Fruit fly (Drosophila melanogaster) whole organism, embryonic: Measurements from ENCODE around the gene mRpS30.

Experiments used
- B-H2 ChIP-seq: fragments of 200-800 bp; sonication (Bioruptor generic); optimal IDR thresholded peaks from 2 replicates; lab custom pipeline; 2018; ENCODE audit warnings: missing biosample characterization, mild to moderate bottlenecking, missing genetic modification characterization
- CG10267 ChIP-seq: fragments of 200-800 bp; sonication (Bioruptor generic); optimal IDR thresholded peaks from 2 replicates; lab custom pipeline; 2018; ENCODE audit warnings: missing biosample characterization, mild to moderate bottlenecking, missing genetic modification characterization, moderate library complexity
- CG10543 ChIP-seq: fragments of 200-800 bp; sonication (Bioruptor generic); optimal IDR thresholded peaks from 3 replicates; lab custom pipeline; 2017; ENCODE audit warnings: missing biosample characterization, mild to moderate bottlenecking, missing genetic modification characterization, moderate library complexity
- CG10959 ChIP-seq: fragments of 200-800 bp; sonication (Bioruptor generic); IDR thresholded peaks from 2 replicates; pipeline ENCODE4 v1.3.6; 2022; ENCODE audit warnings: missing biosample characterization, missing genetic modification characterization
- CG12659 ChIP-seq: fragments of 200-800 bp; sonication (Bioruptor generic); optimal IDR thresholded peaks from 3 replicates; lab custom pipeline; 2017; ENCODE audit warnings: mild to moderate bottlenecking, missing biosample characterization, missing genetic modification reagents, missing genetic modification characterization
- CG14014 ChIP-seq: fragments of 200-800 bp; sonication (Bioruptor generic); IDR thresholded peaks from 2 replicates; pipeline ENCODE4 v1.3.6; 2022; ENCODE audit warnings: missing biosample characterization, missing genetic modification characterization
- CG14710 ChIP-seq: fragments of 200-800 bp; sonication (Bioruptor generic); optimal IDR thresholded peaks from 3 replicates; lab custom pipeline; 2019; ENCODE audit warnings: missing biosample characterization, mild to moderate bottlenecking, missing genetic modification characterization, moderate library complexity
- CG15011 ChIP-seq: fragments of 200-800 bp; sonication (Bioruptor generic); optimal IDR thresholded peaks from 3 replicates; lab custom pipeline; 2018; ENCODE audit warnings: missing biosample characterization, mild to moderate bottlenecking, missing genetic modification characterization
- CG15479 ChIP-seq: fragments of 200-800 bp; sonication (Bioruptor generic); optimal IDR thresholded peaks from 3 replicates; lab custom pipeline; 2019; ENCODE audit warnings: missing biosample characterization, mild to moderate bottlenecking, missing genetic modification characterization, moderate library complexity
- CG1647 ChIP-seq: fragments of 200-800 bp; sonication (Bioruptor generic); optimal IDR thresholded peaks from 3 replicates; lab custom pipeline; 2016; ENCODE audit warnings: missing biosample characterization, missing genetic modification characterization
- CG17361 ChIP-seq: fragments of 200-800 bp; sonication (Bioruptor generic); IDR thresholded peaks from 3 replicates; pipeline ENCODE4 v1.3.6; 2022; ENCODE audit warnings: missing biosample characterization, missing genetic modification characterization
- CG2199 ChIP-seq: fragments of 200-800 bp; sonication (Bioruptor generic); IDR thresholded peaks from 3 replicates; pipeline ENCODE4 v1.3.6; 2022; ENCODE audit warnings: missing biosample characterization, missing genetic modification characterization
- CG31388 ChIP-seq: fragments of 200-800 bp; sonication (Bioruptor generic); optimal IDR thresholded peaks from 2 replicates; lab custom pipeline; 2016; ENCODE audit warnings: missing biosample characterization, missing genetic modification characterization
- CG32532 ChIP-seq: fragments of 200-800 bp; sonication (Bioruptor generic); IDR thresholded peaks from 2 replicates; pipeline ENCODE4 v1.3.6; 2022; ENCODE audit warnings: missing biosample characterization, missing genetic modification characterization
- CG3407 ChIP-seq: fragments of 200-800 bp; sonication (Bioruptor generic); optimal IDR thresholded peaks from 2 replicates; lab custom pipeline; 2018; ENCODE audit warnings: missing biosample characterization, mild to moderate bottlenecking, missing genetic modification characterization
- CG34224 ChIP-seq: fragments of 200-800 bp; sonication (Bioruptor generic); IDR thresholded peaks from 3 replicates; pipeline ENCODE4 v1.3.6; 2022; ENCODE audit warnings: missing biosample characterization, missing genetic modification characterization; ENCODE audit not compliant: partially characterized antibody
- CG34376 ChIP-seq: fragments of 200-800 bp; sonication (Bioruptor generic); optimal IDR thresholded peaks from 2 replicates; lab custom pipeline; 2018; ENCODE audit warnings: missing biosample characterization, mild to moderate bottlenecking, missing genetic modification characterization
- CG4854 ChIP-seq: fragments of 200-800 bp; sonication (Bioruptor generic); optimal IDR thresholded peaks from 2 replicates; lab custom pipeline; 2016; ENCODE audit warnings: missing biosample characterization, missing genetic modification characterization, inconsistent platforms
- CG5180 ChIP-seq: fragments of 200-800 bp; sonication (Bioruptor generic); optimal IDR thresholded peaks from 3 replicates; lab custom pipeline; 2017; ENCODE audit warnings: missing biosample characterization, missing genetic modification characterization, mild to moderate bottlenecking, moderate library complexity, missing genetic modification reagents
- CG8281 ChIP-seq: fragments of 200-800 bp; sonication (Bioruptor generic); optimal IDR thresholded peaks from 2 replicates; lab custom pipeline; 2018; ENCODE audit warnings: missing biosample characterization, mild to moderate bottlenecking, missing genetic modification characterization, moderate library complexity
- CG8290 ChIP-seq, 3 experiments: fragments of 200-800 bp; sonication (Bioruptor generic); optimal IDR thresholded peaks; 2 replicates each; lab custom pipeline; 2016 to 2019; ENCODE audit warnings: missing biosample characterization in 3 of 3, missing genetic modification characterization in 3 of 3, mild to moderate bottlenecking in 2 of 3, moderate library complexity in 1 of 3
- CG8478 ChIP-seq: fragments of >200 bp; optimal IDR thresholded peaks from 2 replicates; lab custom pipeline; 2018
- Fer3 ChIP-seq: fragments of 200-800 bp; sonication (Bioruptor generic); optimal IDR thresholded peaks from 2 replicates; lab custom pipeline; 2018; ENCODE audit warnings: missing biosample characterization, mild to moderate bottlenecking, missing genetic modification characterization, moderate library complexity
- GATAe ChIP-seq: fragments of 200-800 bp; sonication (Bioruptor generic); conservative IDR thresholded peaks from 2 replicates; pipeline ENCODE4 v1.3.6; 2022; ENCODE audit warnings: missing biosample characterization, missing genetic modification characterization
- Lpt ChIP-seq: fragments of >200 bp; optimal IDR thresholded peaks from 2 replicates; lab custom pipeline; 2018; ENCODE audit warnings: missing biosample characterization, missing genetic modification characterization
- Med ChIP-seq: fragments of 200-800 bp; sonication (Bioruptor generic); peaks from one replicate; lab custom pipeline; 2016; ENCODE audit warnings: missing biosample characterization, missing genetic modification characterization, mild to moderate bottlenecking, inconsistent platforms, moderate library complexity
- NFAT ChIP-seq: fragments of 200-800 bp; sonication (Bioruptor generic); IDR thresholded peaks from 2 replicates; pipeline ENCODE4 v1.3.6; 2022; ENCODE audit warnings: missing biosample characterization, missing genetic modification characterization
- PHDP ChIP-seq: fragments of 200-800 bp; sonication (Bioruptor generic); optimal IDR thresholded peaks from 3 replicates; lab custom pipeline; 2018; ENCODE audit warnings: missing biosample characterization, mild to moderate bottlenecking, missing genetic modification characterization, moderate library complexity
- Pdp1 ChIP-seq, 2 experiments: fragments of 200-800 bp; sonication (Bioruptor generic); optimal IDR thresholded peaks; 3 replicates each; lab custom pipeline; 2016; ENCODE audit warnings: missing biosample characterization in 2 of 2, missing genetic modification characterization in 2 of 2, mild to moderate bottlenecking in 1 of 2, moderate library complexity in 1 of 2
- Scr ChIP-seq: fragments of 200-800 bp; sonication (Bioruptor generic); IDR thresholded peaks from 2 replicates; pipeline ENCODE4 v1.3.6; 2022; ENCODE audit warnings: missing biosample characterization, missing genetic modification characterization; ENCODE audit not compliant: partially characterized antibody
- cas ChIP-seq: fragments of 200-800 bp; sonication (Bioruptor generic); IDR thresholded peaks from 2 replicates; pipeline ENCODE4 v1.3.6; 2022; ENCODE audit warnings: missing biosample characterization, missing genetic modification characterization
- cg ChIP-seq: fragments of 200-800 bp; sonication (Bioruptor generic); optimal IDR thresholded peaks from 3 replicates; lab custom pipeline; 2019; ENCODE audit warnings: missing biosample characterization, mild to moderate bottlenecking, missing genetic modification characterization, moderate library complexity
- chif ChIP-seq, 2 experiments: fragments of 200-800 bp; sonication (Bioruptor generic); optimal IDR thresholded peaks; 3 replicates each; lab custom pipeline; 2016; ENCODE audit warnings: missing biosample characterization in 2 of 2, missing genetic modification characterization in 2 of 2
- chinmo ChIP-seq: fragments of 200-800 bp; sonication (Bioruptor generic); IDR thresholded peaks from 4 replicates; pipeline ENCODE4 v1.3.6; 2022; ENCODE audit warnings: missing biosample characterization, missing genetic modification characterization; ENCODE audit not compliant: partially characterized antibody
- crol ChIP-seq: fragments of 200-800 bp; sonication (Bioruptor generic); IDR thresholded peaks from 2 replicates; pipeline ENCODE4 v1.3.6; 2022; ENCODE audit warnings: missing biosample characterization, missing genetic modification characterization
- dan ChIP-seq: fragments of 200-800 bp; sonication (Bioruptor generic); IDR thresholded peaks from 2 replicates; pipeline ENCODE4 v1.3.6; 2022; ENCODE audit warnings: missing biosample characterization, missing genetic modification characterization
- dmrt99B ChIP-seq: fragments of 200-800 bp; sonication (Bioruptor generic); optimal IDR thresholded peaks from 2 replicates; lab custom pipeline; 2018; ENCODE audit warnings: missing biosample characterization, mild to moderate bottlenecking, missing genetic modification characterization, moderate library complexity
- exex ChIP-seq: fragments of 200-800 bp; sonication (Bioruptor generic); optimal IDR thresholded peaks from 4 replicates; lab custom pipeline; 2018; ENCODE audit warnings: missing biosample characterization, mild to moderate bottlenecking, missing genetic modification characterization, moderate library complexity
- ftz-f1 ChIP-seq: fragments of 200-800 bp; sonication (Bioruptor generic); optimal IDR thresholded peaks from 2 replicates; lab custom pipeline; 2016; ENCODE audit warnings: missing biosample characterization, missing genetic modification characterization
- grau ChIP-seq: fragments of 200-800 bp; optimal IDR thresholded peaks from 3 replicates; lab custom pipeline; 2019; ENCODE audit warnings: missing biosample characterization, mild to moderate bottlenecking, missing genetic modification characterization, moderate library complexity
- h ChIP-seq: fragments of >200 bp; optimal IDR thresholded peaks from 2 replicates; lab custom pipeline; 2017
- jigr1 ChIP-seq: fragments of 200-800 bp; sonication (Bioruptor generic); IDR thresholded peaks from 3 replicates; pipeline ENCODE4 v1.3.6; 2022; ENCODE audit warnings: missing biosample characterization, missing genetic modification characterization
- klu ChIP-seq: fragments of 200-800 bp; sonication (Bioruptor generic); IDR thresholded peaks from 2 replicates; pipeline ENCODE4 v1.3.6; 2022; ENCODE audit warnings: missing biosample characterization, missing genetic modification characterization
- nau ChIP-seq: fragments of 200-800 bp; sonication (Bioruptor generic); optimal IDR thresholded peaks from 3 replicates; lab custom pipeline; 2017; ENCODE audit warnings: missing biosample characterization, mild to moderate bottlenecking, missing genetic modification characterization, missing genetic modification reagents
- psq ChIP-seq: fragments of 200-800 bp; sonication (Bioruptor generic); optimal IDR thresholded peaks from 2 replicates; lab custom pipeline; 2017; ENCODE audit warnings: missing biosample characterization, missing genetic modification characterization
- sim ChIP-seq: fragments of 200-800 bp; sonication (Bioruptor generic); IDR thresholded peaks from 2 replicates; pipeline ENCODE4 v1.3.6; 2022; ENCODE audit warnings: missing biosample characterization, missing genetic modification characterization
- trh ChIP-seq: fragments of 200-800 bp; sonication (Bioruptor generic); optimal IDR thresholded peaks from 2 replicates; lab custom pipeline; 2016; ENCODE audit warnings: missing biosample characterization, missing genetic modification characterization
- z ChIP-seq: fragments of 200-800 bp; sonication (Bioruptor generic); IDR thresholded peaks from 3 replicates; pipeline ENCODE4 v1.3.6; 2022; ENCODE audit warnings: missing biosample characterization, missing genetic modification characterization
- zfh1 ChIP-seq: fragments of 200-800 bp; sonication (Bioruptor generic); IDR thresholded peaks from 3 replicates; pipeline ENCODE4 v1.3.6; 2022; ENCODE audit warnings: missing biosample characterization, missing genetic modification characterization

mRpS30 gene

DNA sequence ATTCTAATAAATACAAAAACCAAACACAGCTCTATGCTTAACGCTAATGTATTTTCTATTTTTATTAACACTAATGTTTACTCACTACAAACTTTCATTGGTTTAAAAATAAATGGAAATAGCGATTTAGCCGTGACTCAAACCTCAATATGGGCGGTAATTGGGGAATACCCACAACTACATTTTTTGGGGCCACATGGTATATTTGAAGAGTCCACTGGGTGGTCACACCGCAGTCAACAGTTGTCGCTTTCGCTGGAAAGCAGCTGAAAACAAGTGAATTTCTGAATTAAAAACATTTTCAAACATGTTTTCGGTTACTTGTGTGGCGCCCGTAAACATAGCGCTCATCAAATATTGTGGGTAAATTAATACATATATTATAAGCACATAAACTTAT is 36.9 kb upstream of the mRpS30 start, which contains the start of gene Mvd (continued):
- TF ChIP-seq ftz-f1 (GFP tag; lab: Kevin White, UChicago): peak; percentile 15
- no peak for TF ChIP-seq h (lab: Kevin White, UChicago)
- TF ChIP-seq GATAe (GFP tag; lab: Robert Waterston, UW): no peak
- no peak for TF ChIP-seq CG34224 (GFP tag; lab: Robert Waterston, UW)
- no peak for TF ChIP-seq dmrt99B (tag; lab: Kevin White, UChicago)
- peak; percentile 64 for TF ChIP-seq CG10267 (tag; lab: Kevin White, UChicago)
- no peak for TF ChIP-seq nau
- TF ChIP-seq CG15011: no peak
- no peak for TF ChIP-seq CG8281 (tag; lab: Kevin White, UChicago)
- TF ChIP-seq PHDP: no peak
- 0 out of 4 replicates have a peak, but pooled peaks have one; percentile 37 for TF ChIP-seq chinmo (GFP tag; lab: Robert Waterston, UW)
- TF ChIP-seq CG10543 (GFP tag; lab: Kevin White, UChicago): no peak
- TF ChIP-seq CG5180: no peak
- no peak for TF ChIP-seq chif (GFP tag; optimal IDR thresholded peaks at IDR 0.05; lab: Kevin White, UChicago)
- TF ChIP-seq CG14710 (tag; lab: Kevin White, UChicago): peak; percentile 75
- peak; percentile 65 for TF ChIP-seq CG12659 (GFP tag; lab: Kevin White, UChicago)
- no peak for TF ChIP-seq z
- TF ChIP-seq NFAT: no peak
- TF ChIP-seq CG4854 (GFP tag; lab: Kevin White, UChicago): no peak
- TF ChIP-seq jigr1 (GFP tag; lab: Robert Waterston, UW): no peak
- TF ChIP-seq cas (GFP tag; lab: Robert Waterston, UW): no peak
- TF ChIP-seq CG8478 (lab: Kevin White, UChicago): no peak
- no peak for TF ChIP-seq CG10959 (GFP tag; lab: Robert Waterston, UW)
- TF ChIP-seq trh (GFP tag; lab: Kevin White, UChicago): no peak
- no peak for TF ChIP-seq CG14014
- 0 out of 2 replicates have a peak, but pooled peaks have one; percentile 15 for TF ChIP-seq Scr (GFP tag; lab: Robert Waterston, UW)
- TF ChIP-seq CG31388 (GFP tag; lab: Kevin White, UChicago): no peak
- no peak for TF ChIP-seq CG32532
- no peak for TF ChIP-seq Fer3 (tag; lab: Kevin White, UChicago)
- no peak for TF ChIP-seq Lpt (GFP tag; lab: Kevin White, UChicago)
- no peak for TF ChIP-seq klu (GFP tag; lab: Robert Waterston, UW)

dm6 chrX:15756018-15756417 is 29.8 kb upstream of the mRpS30 start, which contains the start of gene CG8260:
Gene CG8260, plus strand, starts transcription at chrX:15756318.
- TF ChIP-seq psq (GFP tag; lab: Kevin White, UChicago) (no peak), CG17361 (no peak), CG2199 (GFP tag; lab: Robert Waterston, UW) (no peak), zfh1 (GFP tag; lab: Robert Waterston, UW) (no peak), sim (GFP tag; lab: Robert Waterston, UW) (no peak), CG3407 (GFP tag; lab: Kevin White, UChicago) (no peak), dan (GFP tag; lab: Robert Waterston, UW) (no peak)

- TF ChIP-seq cg (GFP tag; lab: Kevin White, UChicago) (peak; percentile 9), Med (GFP tag; lab: Kevin White, UChicago) (peak; percentile 58), Pdp1 (GFP tag; optimal IDR thresholded peaks at IDR 0.05; lab: Kevin White, UChicago) (peak in 1 of 2 experiments; percentile 54), trh (GFP tag; lab: Kevin White, UChicago) (no peak), exex (tag; lab: Kevin White, UChicago) (peak; percentile 70), CG34376 (GFP tag; lab: Kevin White, UChicago) (peak; percentile 30), CG1647 (no peak), CG15479 (GFP tag; lab: Kevin White, UChicago) (peak; percentile 17), CG15011 (no peak), grau (tag; lab: Kevin White, UChicago) (peak; percentile 60), crol (GFP tag; lab: Robert Waterston, UW) (no peak), CG8290 (GFP tag; optimal IDR thresholded peaks at IDR 0.05; lab: Kevin White, UChicago) (no peak), CG8290 (tag; optimal IDR thresholded peaks at IDR 0.05; lab: Kevin White, UChicago) (no peak), B-H2 (GFP tag; lab: Kevin White, UChicago) (peak; percentile 0)
Observed at dm6 chrX:15758692-15759240, 27.1 kb upstream of the mRpS30 start.
